Worm (Caenorhabditis elegans): ENCODE data around the gene F47B8.1.

- TF ChIP-seq snpc-4 (GFP tag; optimal IDR thresholded peaks at IDR 0.05) (no peak), snpc-4 (tag; optimal IDR thresholded peaks at IDR 0.05) (peak in 3 of 4 experiments; percentile 51 to 63 (median 59)), pha-4 (tag; optimal IDR thresholded peaks at IDR 0.05) (no peak), ama-1 (optimal IDR thresholded peaks at IDR 0.05) (peak; percentile 76), ama-1 (GFP tag; optimal IDR thresholded peaks at IDR 0.05) (peak in 1 of 2 experiments; percentile 80), unc-62 (GFP tag; optimal IDR thresholded peaks at IDR 0.05) (no peak)
These were observed 40.2 kb upstream of the F47B8.1 start, which contains the start of gene Y49A3A.3 for ce11 chrV:14354258-14354877.

Data from whole organism, young adult.